Fruit fly (Drosophila melanogaster) whole organism, embryonic: ENCODE results near the gene wapl.

Experiments
- CG10147 ChIP-seq: fragments of 200-800 bp; sonication (Bioruptor generic); optimal IDR thresholded peaks from 2 replicates; lab custom pipeline; 2019; ENCODE audit warnings: missing biosample characterization, mild to moderate bottlenecking, missing genetic modification characterization, moderate library complexity
- CG13624 ChIP-seq: fragments of 200-800 bp; sonication (Bioruptor generic); optimal IDR thresholded peaks from 2 replicates; lab custom pipeline; 2016; ENCODE audit warnings: missing biosample characterization, missing genetic modification characterization
- CG13894 ChIP-seq: fragments of 200-800 bp; sonication (Bioruptor generic); optimal IDR thresholded peaks from 3 replicates; lab custom pipeline; 2018; ENCODE audit warnings: missing biosample characterization, mild to moderate bottlenecking, missing genetic modification characterization, moderate library complexity
- CG34224 ChIP-seq: fragments of 200-800 bp; sonication (Bioruptor generic); IDR thresholded peaks from 3 replicates; pipeline ENCODE4 v1.3.6; 2022; ENCODE audit warnings: missing biosample characterization, missing genetic modification characterization; ENCODE audit not compliant: partially characterized antibody
- CG6854 ChIP-seq: fragments of 200-800 bp; sonication (Bioruptor generic); optimal IDR thresholded peaks from 3 replicates; lab custom pipeline; 2017; ENCODE audit warnings: missing biosample characterization, mild to moderate bottlenecking, missing genetic modification characterization
- CG8281 ChIP-seq: fragments of 200-800 bp; sonication (Bioruptor generic); optimal IDR thresholded peaks from 2 replicates; lab custom pipeline; 2018; ENCODE audit warnings: missing biosample characterization, mild to moderate bottlenecking, missing genetic modification characterization, moderate library complexity
- CG8765 ChIP-seq: fragments of 200-800 bp; sonication (Bioruptor generic); IDR thresholded peaks from 2 replicates; pipeline ENCODE4 v1.3.6; 2022; ENCODE audit warnings: missing biosample characterization, missing genetic modification characterization
- Dip2 ChIP-seq: fragments of 200-800 bp; sonication (Bioruptor generic); IDR thresholded peaks from 2 replicates; pipeline ENCODE4 v1.3.6; 2022; ENCODE audit warnings: missing biosample characterization, missing genetic modification characterization
- Doc2 ChIP-seq: fragments of 200-800 bp; sonication (Bioruptor generic); IDR thresholded peaks from 2 replicates; pipeline ENCODE4 v1.3.6; 2022; ENCODE audit warnings: missing biosample characterization, missing genetic modification characterization
- HHEX ChIP-seq: fragments of 200-800 bp; sonication (Bioruptor generic); optimal IDR thresholded peaks from 3 replicates; lab custom pipeline; 2017; ENCODE audit warnings: missing biosample characterization, mild to moderate bottlenecking, missing genetic modification characterization, missing genetic modification reagents
- Hsf ChIP-seq: fragments of 200-800 bp; sonication (Bioruptor generic); optimal IDR thresholded peaks from 3 replicates; lab custom pipeline; 2016; ENCODE audit warnings: missing biosample characterization, missing genetic modification characterization
- dimm ChIP-seq: fragments of 200-800 bp; sonication (Bioruptor generic); IDR thresholded peaks from 2 replicates; pipeline ENCODE4 v1.3.6; 2022; ENCODE audit warnings: missing biosample characterization, missing genetic modification characterization
- so ChIP-seq: fragments of 200-800 bp; sonication (Bioruptor generic); IDR thresholded peaks from 3 replicates; pipeline ENCODE4 v1.3.6; 2022; ENCODE audit warnings: missing biosample characterization, missing genetic modification characterization
- tio ChIP-seq: fragments of 200-800 bp; sonication (Bioruptor generic); optimal IDR thresholded peaks from 2 replicates; lab custom pipeline; 2017; ENCODE audit warnings: missing biosample characterization, missing genetic modification characterization, inconsistent platforms

dm6 chrX:2142935-2143312 is 15.9 kb downstream of the wapl start:
- TF ChIP-seq CG8281 (tag; lab: Kevin White, UChicago) = no peak
- TF ChIP-seq Hsf (GFP tag; lab: Kevin White, UChicago) = no peak
- TF ChIP-seq tio (GFP tag; lab: Kevin White, UChicago) = no peak
- TF ChIP-seq dimm = no peak
- no peak for TF ChIP-seq CG13894 (tag; lab: Kevin White, UChicago)
- TF ChIP-seq CG8765 (GFP tag; lab: Robert Waterston, UW) = no peak
- no peak for TF ChIP-seq HHEX (GFP tag; lab: Kevin White, UChicago)
- no peak for TF ChIP-seq CG6854
- no peak for TF ChIP-seq so
- no peak for TF ChIP-seq CG13624 (GFP tag; lab: Kevin White, UChicago)
- no peak for TF ChIP-seq CG34224 (GFP tag; lab: Robert Waterston, UW)
- no peak for TF ChIP-seq Dip2 (GFP tag; lab: Robert Waterston, UW)
- TF ChIP-seq Doc2 (GFP tag; lab: Robert Waterston, UW) = no peak
- TF ChIP-seq CG10147 (GFP tag; lab: Kevin White, UChicago) = no peak
